Worm (Caenorhabditis elegans) whole organism, L1 larva: ENCODE data around the gene D1044.7.
A peak's percentile ranks its signal among the peaks of the same experiment; 100 is the strongest.

Source experiments
- C16A3.4 ChIP-seq: fragments of 150-350 bp; optimal IDR thresholded peaks from 2 replicates; lab custom pipeline; 2014; ENCODE audit warnings: missing biosample characterization, missing genetic modification characterization
- F16B12.6 ChIP-seq: fragments of 150-350 bp; optimal IDR thresholded peaks from 2 replicates; lab custom pipeline; 2014; ENCODE audit warnings: missing biosample characterization, missing genetic modification characterization
- aha-1 ChIP-seq: fragments of 150-350 bp; optimal IDR thresholded peaks from 2 replicates; lab custom pipeline; 2014; ENCODE audit warnings: missing biosample characterization, missing genetic modification characterization
- alr-1 ChIP-seq: fragments of 200-800 bp; sonication (Bioruptor generic); optimal IDR thresholded peaks from 2 replicates; lab custom pipeline; 2018; ENCODE audit warnings: borderline replicate concordance, mild to moderate bottlenecking, missing genetic modification characterization, missing compliant biosample characterization
- aly-2 ChIP-seq: fragments of 150-350 bp; optimal IDR thresholded peaks from 2 replicates; lab custom pipeline; 2014; ENCODE audit warnings: missing biosample characterization, missing genetic modification characterization
- ceh-8 ChIP-seq: fragments of 200-800 bp; sonication (Bioruptor generic); optimal IDR thresholded peaks from 2 replicates; lab custom pipeline; 2018; ENCODE audit warnings: mild to moderate bottlenecking, missing genetic modification characterization, moderate library complexity, missing compliant biosample characterization
- ceh-82 ChIP-seq, 3 experiments: fragments of 150-350 bp in 1 of 3; sonication (generic microtip) in 2 of 3; optimal IDR thresholded peaks; 2 replicates each; lab custom pipeline; 2014 to 2017; ENCODE audit warnings: missing biosample characterization in 3 of 3, missing genetic modification characterization in 3 of 3
- ceh-90 ChIP-seq: sonication (generic microtip); optimal IDR thresholded peaks from 2 replicates; lab custom pipeline; 2016; ENCODE audit warnings: missing genetic modification characterization, missing compliant biosample characterization
- ces-1 ChIP-seq: fragments of 150-350 bp; optimal IDR thresholded peaks from 2 replicates; lab custom pipeline; 2014; ENCODE audit warnings: missing biosample characterization, missing genetic modification reagents, missing genetic modification characterization
- efl-3 ChIP-seq: fragments of 200-800 bp; sonication (Bioruptor generic); optimal IDR thresholded peaks from 2 replicates; lab custom pipeline; 2018; ENCODE audit warnings: mild to moderate bottlenecking, missing genetic modification characterization, missing compliant biosample characterization
- egl-13 ChIP-seq: sonication (generic microtip); optimal IDR thresholded peaks from 2 replicates; lab custom pipeline; 2016; ENCODE audit warnings: missing genotype, missing genetic modification reagents, missing genetic modification characterization, missing compliant biosample characterization
- egl-27 ChIP-seq, 2 experiments: fragments of 150-350 bp in 1 of 2; sonication (generic microtip); optimal IDR thresholded peaks; 3 replicates each; lab custom pipeline; 2017 to 2018; ENCODE audit warnings: missing biosample characterization in 2 of 2, missing genetic modification characterization in 2 of 2, missing genetic modification reagents in 2 of 2
- elt-3 ChIP-seq, 6 experiments: fragments of 150-350 bp in 1 of 6; sonication (generic microtip); optimal IDR thresholded peaks; 2 replicates each; lab custom pipeline; 2017 to 2018; ENCODE audit warnings: missing biosample characterization in 6 of 6, missing genetic modification characterization in 6 of 6, inconsistent platforms in 1 of 6
- fkh-4 ChIP-seq: sonication (generic microtip); optimal IDR thresholded peaks from 2 replicates; lab custom pipeline; 2016; ENCODE audit warnings: missing compliant biosample characterization, missing genetic modification characterization, borderline replicate concordance
- fkh-8 ChIP-seq: sonication (generic microtip); optimal IDR thresholded peaks from 2 replicates; lab custom pipeline; 2016; ENCODE audit warnings: mild to moderate bottlenecking, missing genetic modification characterization, missing compliant biosample characterization
- grh-1 ChIP-seq: fragments of 200-800 bp; sonication (Bioruptor generic); IDR thresholded peaks from 2 replicates; pipeline ENCODE4 v1.3.6; 2022; ENCODE audit warnings: missing genetic modification reagents, missing genetic modification characterization, missing compliant biosample characterization
- hlh-17 ChIP-seq: fragments of 200-800 bp; sonication (Bioruptor generic); optimal IDR thresholded peaks from 2 replicates; lab custom pipeline; 2018; ENCODE audit warnings: missing genetic modification characterization, mild to moderate bottlenecking, missing compliant biosample characterization, moderate library complexity, borderline replicate concordance
- hpl-2 ChIP-seq: fragments of 150-350 bp; optimal IDR thresholded peaks from 2 replicates; lab custom pipeline; 2014; ENCODE audit warnings: missing biosample characterization, missing genetic modification reagents, missing genetic modification characterization
- irx-1 ChIP-seq: sonication (generic microtip); optimal IDR thresholded peaks from 2 replicates; lab custom pipeline; 2016; ENCODE audit warnings: missing genetic modification characterization, missing compliant biosample characterization
- jun-1 ChIP-seq: fragments of 150-350 bp; optimal IDR thresholded peaks from 2 replicates; lab custom pipeline; 2014; ENCODE audit warnings: missing biosample characterization, missing genetic modification reagents, missing genetic modification characterization
- lin-14 ChIP-seq: fragments of 200-800 bp; sonication (Bioruptor generic); optimal IDR thresholded peaks from 2 replicates; lab custom pipeline; 2018; ENCODE audit warnings: mild to moderate bottlenecking, missing genetic modification characterization, moderate library complexity, missing compliant biosample characterization
- lin-15B ChIP-seq: fragments of 150-350 bp; sonication (generic microtip); optimal IDR thresholded peaks from 3 replicates; lab custom pipeline; 2014; ENCODE audit warnings: missing biosample characterization, missing genetic modification characterization
- lin-35 ChIP-seq, 2 experiments: fragments of 150-350 bp; optimal IDR thresholded peaks; 2 replicates each; lab custom pipeline; 2014; ENCODE audit warnings: missing biosample characterization in 2 of 2, missing genetic modification characterization in 2 of 2, missing genetic modification reagents in 2 of 2
- lin-39 ChIP-seq: fragments of 150-350 bp; optimal IDR thresholded peaks from 2 replicates; lab custom pipeline; 2014; ENCODE audit warnings: missing biosample characterization, missing genetic modification reagents, missing genetic modification characterization
- lsy-2 ChIP-seq, 2 experiments: fragments of 150-350 bp; optimal IDR thresholded peaks; 2 replicates each; lab custom pipeline; 2014; ENCODE audit warnings: missing biosample characterization in 2 of 2, missing genetic modification characterization in 2 of 2
- mdl-1 ChIP-seq, 2 experiments: fragments of 150-350 bp; optimal IDR thresholded peaks; 2 replicates each; lab custom pipeline; 2014 to 2017; ENCODE audit warnings: missing biosample characterization in 2 of 2, missing genetic modification characterization in 2 of 2, inconsistent platforms in 1 of 2
- mef-2 ChIP-seq: fragments of 150-350 bp; optimal IDR thresholded peaks from 2 replicates; lab custom pipeline; 2014; ENCODE audit warnings: missing biosample characterization, missing genetic modification characterization
- nhr-11 ChIP-seq: fragments of 150-350 bp; optimal IDR thresholded peaks from 2 replicates; lab custom pipeline; 2014; ENCODE audit warnings: missing biosample characterization, missing genetic modification characterization
- nhr-19 ChIP-seq: fragments of 200-800 bp; sonication (Bioruptor generic); conservative IDR thresholded peaks from 2 replicates; pipeline ENCODE4 v1.3.6; 2022; ENCODE audit warnings: missing genetic modification characterization, missing compliant biosample characterization
- nhr-20 ChIP-seq: sonication (generic microtip); optimal IDR thresholded peaks from 2 replicates; lab custom pipeline; 2016; ENCODE audit warnings: mild to moderate bottlenecking, missing genetic modification characterization, missing compliant biosample characterization
- nhr-237 ChIP-seq: fragments of 150-350 bp; optimal IDR thresholded peaks from 2 replicates; lab custom pipeline; 2014; ENCODE audit warnings: missing biosample characterization, missing genetic modification characterization
- nhr-47 ChIP-seq: sonication (generic microtip); optimal IDR thresholded peaks from 2 replicates; lab custom pipeline; 2016; ENCODE audit warnings: mild to moderate bottlenecking, missing genetic modification characterization, moderate library complexity, missing compliant biosample characterization
- nhr-71 ChIP-seq: sonication (generic microtip); optimal IDR thresholded peaks from 2 replicates; lab custom pipeline; 2016; ENCODE audit warnings: mild to moderate bottlenecking, missing genetic modification characterization, moderate library complexity, missing compliant biosample characterization
- nhr-85 ChIP-seq: sonication (generic microtip); peaks from one replicate; lab custom pipeline; 2016; ENCODE audit warnings: missing genetic modification characterization, inconsistent platforms, missing compliant biosample characterization
- nhr-90 ChIP-seq: sonication (generic microtip); optimal IDR thresholded peaks from 2 replicates; lab custom pipeline; 2016; ENCODE audit warnings: mild to moderate bottlenecking, missing genetic modification characterization, missing compliant biosample characterization; ENCODE audit not compliant: poor library complexity
- rnt-1 ChIP-seq: sonication (generic microtip); optimal IDR thresholded peaks from 2 replicates; lab custom pipeline; 2016; ENCODE audit warnings: mild to moderate bottlenecking, missing genetic modification characterization, moderate library complexity, missing compliant biosample characterization
- skn-1 ChIP-seq: fragments of 150-350 bp; optimal IDR thresholded peaks from 2 replicates; lab custom pipeline; 2014; ENCODE audit warnings: missing biosample characterization, missing genetic modification characterization
- snu-23 ChIP-seq: sonication (generic microtip); optimal IDR thresholded peaks from 2 replicates; lab custom pipeline; 2016; ENCODE audit warnings: missing genetic modification characterization, missing compliant biosample characterization
- sptf-1 ChIP-seq: fragments of 150-350 bp; optimal IDR thresholded peaks from 2 replicates; lab custom pipeline; 2014; ENCODE audit warnings: missing biosample characterization, missing genetic modification characterization
- sup-37 ChIP-seq: fragments of 200-800 bp; sonication (Bioruptor generic); optimal IDR thresholded peaks from 2 replicates; lab custom pipeline; 2018; ENCODE audit warnings: mild to moderate bottlenecking, missing genetic modification characterization, missing compliant biosample characterization
- tbx-2 ChIP-seq: sonication (generic microtip); optimal IDR thresholded peaks from 2 replicates; lab custom pipeline; 2016; ENCODE audit warnings: missing genetic modification characterization, missing compliant biosample characterization
- unc-130 ChIP-seq: fragments of 150-350 bp; optimal IDR thresholded peaks from 2 replicates; lab custom pipeline; 2017; ENCODE audit warnings: missing biosample characterization, missing genetic modification characterization, inconsistent platforms
- unc-30 ChIP-seq: sonication (generic microtip); optimal IDR thresholded peaks from 2 replicates; lab custom pipeline; 2017; ENCODE audit warnings: missing biosample characterization, missing genetic modification characterization
- unc-62 ChIP-seq: fragments of 150-350 bp; optimal IDR thresholded peaks from 2 replicates; lab custom pipeline; 2014; ENCODE audit warnings: missing biosample characterization, missing genetic modification reagents, missing genetic modification characterization
- xbp-1 ChIP-seq: sonication (generic microtip); optimal IDR thresholded peaks from 2 replicates; lab custom pipeline; 2016; ENCODE audit warnings: missing genetic modification characterization, missing compliant biosample characterization
- zip-4 ChIP-seq: fragments of 200-800 bp; sonication (Bioruptor generic); optimal IDR thresholded peaks from 2 replicates; lab custom pipeline; 2018; ENCODE audit warnings: mild to moderate bottlenecking, missing genetic modification characterization, moderate library complexity, missing compliant biosample characterization
- ztf-11 ChIP-seq, 2 experiments: sonication (generic microtip); optimal IDR thresholded peaks; 2 replicates each; lab custom pipeline; 2016 to 2017; ENCODE audit warnings: missing genetic modification characterization in 2 of 2, missing biosample characterization in 1 of 2, missing compliant biosample characterization in 1 of 2

Gene D1044.7

ce11 chrIII:5554884-5555500 lies 46.4 kb upstream of the D1044.7 start, which contains the start of the genes nmad-1 and hach-1 (continued):
- no peak for TF ChIP-seq sup-37 (GFP tag; lab: Kevin White, UChicago)
- peak; percentile 17 for TF ChIP-seq fkh-4 (tag; lab: Kevin White, UChicago)
- peak; percentile 23 for TF ChIP-seq fkh-8 (tag; lab: Kevin White, UChicago)
- peak in 1 of 6 experiments; percentile 61 for TF ChIP-seq elt-3 (tag; optimal IDR thresholded peaks at IDR 0.05; lab: Kevin White, UChicago)
- peak; percentile 70 for TF ChIP-seq egl-13 (tag; lab: Kevin White, UChicago)
- TF ChIP-seq unc-130 (tag; lab: Kevin White, UChicago), result peak; percentile 72
- TF ChIP-seq hpl-2 (GFP tag; lab: Kevin White, UChicago), result no peak
- peak; percentile 32 for TF ChIP-seq lin-15B
- TF ChIP-seq xbp-1 (tag; lab: Kevin White, UChicago), result peak; percentile 82
- TF ChIP-seq alr-1 (tag; lab: Kevin White, UChicago), result no peak
- peak; percentile 58 for TF ChIP-seq zip-4 (GFP tag; lab: Kevin White, UChicago)
- peak; percentile 24 for TF ChIP-seq F16B12.6
- peak; percentile 80 for TF ChIP-seq nhr-47 (tag; lab: Kevin White, UChicago)
- no peak for TF ChIP-seq sptf-1 (tag; lab: Kevin White, UChicago)
- TF ChIP-seq ztf-11 (tag; optimal IDR thresholded peaks at IDR 0.05; lab: Kevin White, UChicago), result peak in 1 of 2 experiments; percentile 76
- TF ChIP-seq aha-1 (tag; lab: Kevin White, UChicago), result no peak
- TF ChIP-seq ceh-82 (tag; optimal IDR thresholded peaks at IDR 0.05; lab: Kevin White, UChicago), result peak; percentile 42 to 81 (median 63)
- TF ChIP-seq unc-62 (GFP tag; lab: Kevin White, UChicago), result no peak
- no peak for TF ChIP-seq jun-1 (tag; lab: Kevin White, UChicago)
- peak; percentile 52 for TF ChIP-seq skn-1 (tag; lab: Kevin White, UChicago)
- peak; percentile 78 for TF ChIP-seq nhr-90 (tag; lab: Kevin White, UChicago)
- TF ChIP-seq lin-35 (GFP tag; optimal IDR thresholded peaks at IDR 0.05; lab: Kevin White, UChicago), result peak; percentile 44 to 64
- peak; percentile 72 for TF ChIP-seq tbx-2 (tag; lab: Kevin White, UChicago)
- TF ChIP-seq grh-1, result peak; percentile 52; the same call in 1 of the 2 replicates
- peak; percentile 69 for TF ChIP-seq lin-39 (tag; lab: Kevin White, UChicago)
- TF ChIP-seq nhr-71 (tag; lab: Kevin White, UChicago), result peak; percentile 87

ce11 chrIII:5553098-5553497 lies 44.5 kb upstream of the D1044.7 start:
- TF ChIP-seq F16B12.6 (no peak), lin-15B (no peak), fkh-4 (tag; lab: Kevin White, UChicago) (no peak), unc-62 (GFP tag; lab: Kevin White, UChicago) (no peak), lsy-2 (tag; optimal IDR thresholded peaks at IDR 0.05; lab: Kevin White, UChicago) (peak in 1 of 2 experiments; percentile 24), lin-39 (tag; lab: Kevin White, UChicago) (no peak), irx-1 (tag; lab: Kevin White, UChicago) (no peak), C16A3.4 (no peak), hlh-17 (GFP tag; lab: Kevin White, UChicago) (no peak), ceh-90 (no peak), nhr-237 (tag; lab: Kevin White, UChicago) (no peak), nhr-11 (no peak), mef-2 (tag; lab: Kevin White, UChicago) (no peak), skn-1 (tag; lab: Kevin White, UChicago) (peak; percentile 12), snu-23 (GFP tag; lab: Kevin White, UChicago) (peak; percentile 28), rnt-1 (no peak), efl-3 (GFP tag; lab: Kevin White, UChicago) (no peak), ces-1 (GFP tag; lab: Kevin White, UChicago) (no peak), nhr-71 (tag; lab: Kevin White, UChicago) (peak; percentile 41), aly-2 (no peak), alr-1 (tag; lab: Kevin White, UChicago) (no peak), jun-1 (tag; lab: Kevin White, UChicago) (no peak), nhr-85 (peak; percentile 89), egl-27 (tag; optimal IDR thresholded peaks at IDR 0.05; lab: Kevin White, UChicago) (no peak), ztf-11 (tag; optimal IDR thresholded peaks at IDR 0.05; lab: Kevin White, UChicago) (no peak), nhr-20 (tag; lab: Kevin White, UChicago) (peak; percentile 86), unc-30 (tag; lab: Kevin White, UChicago) (no peak), nhr-19 (peak; percentile 28; the same call in 1 of the 2 replicates), lin-14 (peak; percentile 52), ceh-8 (GFP tag; lab: Kevin White, UChicago) (no peak), mdl-1 (tag; optimal IDR thresholded peaks at IDR 0.05; lab: Kevin White, UChicago) (peak in 1 of 2 experiments; percentile 32)
